Worm (Caenorhabditis elegans): ENCODE measurements around the gene lir-3.

Gene lir-3

DNA sequence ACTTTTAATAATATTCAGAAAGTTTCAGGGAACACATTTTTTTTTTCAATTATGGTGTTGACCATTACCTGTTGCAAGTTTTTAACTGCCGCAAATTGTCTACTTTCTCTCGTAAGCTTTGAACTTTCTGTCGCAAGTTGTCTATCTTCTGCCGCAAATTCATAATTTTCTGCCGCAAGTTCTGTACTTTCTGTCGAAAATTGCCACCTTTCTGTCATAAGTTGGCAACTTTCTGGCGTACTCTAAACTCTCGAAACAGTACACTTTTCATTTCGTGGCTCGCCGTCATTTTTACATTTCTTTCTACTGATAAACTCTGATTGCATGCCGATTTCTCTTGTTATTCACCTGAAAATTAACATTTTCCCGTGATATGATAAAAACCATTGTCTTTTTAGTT, 29.2 kb downstream of the lir-3 start:
- no peak for TF ChIP-seq tbx-8 (GFP tag; optimal IDR thresholded peaks at IDR 0.05)
- no peak for TF ChIP-seq zip-8 (tag; optimal IDR thresholded peaks at IDR 0.05)
- no peak for TF ChIP-seq ceh-43 (GFP tag; optimal IDR thresholded peaks at IDR 0.05)
- TF ChIP-seq sptf-1 (tag; optimal IDR thresholded peaks at IDR 0.05) = no peak
- TF ChIP-seq mls-2 (tag; optimal IDR thresholded peaks at IDR 0.05) = no peak
- TF ChIP-seq nhr-28 (tag; optimal IDR thresholded peaks at IDR 0.05) = no peak
- no peak for TF ChIP-seq snpc-4 (tag; optimal IDR thresholded peaks at IDR 0.05)
- TF ChIP-seq flh-1 (GFP tag; optimal IDR thresholded peaks at IDR 0.05) = no peak
- no peak for TF ChIP-seq ceh-83 (GFP tag; optimal IDR thresholded peaks at IDR 0.05)
- TF ChIP-seq nhr-237 (tag; optimal IDR thresholded peaks at IDR 0.05) = no peak
- TF ChIP-seq unc-62 (GFP tag; optimal IDR thresholded peaks at IDR 0.05) = no peak
- no peak for TF ChIP-seq sem-2 (GFP tag; optimal IDR thresholded peaks at IDR 0.05)

DNA sequence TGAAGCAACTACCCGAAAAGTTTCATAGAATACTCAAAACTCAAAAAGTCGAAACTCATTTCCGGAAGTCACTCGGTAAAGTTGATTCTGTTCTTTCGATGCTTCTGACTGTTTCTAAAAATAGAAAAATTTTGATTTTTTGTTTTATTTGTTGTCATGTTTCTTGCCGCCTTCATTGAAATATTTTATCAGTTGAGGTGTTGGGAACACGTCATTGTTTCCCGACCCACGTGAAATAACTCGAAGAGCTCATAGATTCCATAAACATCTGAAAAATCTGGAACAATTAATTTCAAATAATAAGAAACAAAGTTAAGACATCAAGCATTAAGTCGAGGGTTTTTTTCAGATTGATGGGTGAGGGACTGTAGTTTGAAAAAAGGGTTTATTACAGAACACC, 29.6 kb downstream of the lir-3 start:
- TF ChIP-seq ztf-11 (tag; optimal IDR thresholded peaks at IDR 0.05) (no peak), mab-5 (tag; optimal IDR thresholded peaks at IDR 0.05) (no peak), ceh-39 (tag; optimal IDR thresholded peaks at IDR 0.05) (no peak), M03D4.4 (tag; optimal IDR thresholded peaks at IDR 0.05) (no peak), unc-39 (tag; optimal IDR thresholded peaks at IDR 0.05) (no peak), sptf-1 (tag; optimal IDR thresholded peaks at IDR 0.05) (no peak), zip-8 (tag; optimal IDR thresholded peaks at IDR 0.05) (no peak), bed-3 (GFP tag; optimal IDR thresholded peaks at IDR 0.05) (no peak), unc-62 (GFP tag; optimal IDR thresholded peaks at IDR 0.05) (no peak), hlh-1 (tag; optimal IDR thresholded peaks at IDR 0.05) (no peak), pha-4 (tag; optimal IDR thresholded peaks at IDR 0.05) (no peak), blmp-1 (tag; optimal IDR thresholded peaks at IDR 0.05) (no peak), nhr-2 (tag; optimal IDR thresholded peaks at IDR 0.05) (no peak), mep-1 (tag; optimal IDR thresholded peaks at IDR 0.05) (no peak), nhr-76 (tag; optimal IDR thresholded peaks at IDR 0.05) (no peak), unc-120 (tag; optimal IDR thresholded peaks at IDR 0.05; ENCODE audit: poor library complexity, severe bottlenecking) (no peak), ceh-43 (GFP tag; optimal IDR thresholded peaks at IDR 0.05) (no peak), snpc-4 (tag; optimal IDR thresholded peaks at IDR 0.05) (no peak)

DNA sequence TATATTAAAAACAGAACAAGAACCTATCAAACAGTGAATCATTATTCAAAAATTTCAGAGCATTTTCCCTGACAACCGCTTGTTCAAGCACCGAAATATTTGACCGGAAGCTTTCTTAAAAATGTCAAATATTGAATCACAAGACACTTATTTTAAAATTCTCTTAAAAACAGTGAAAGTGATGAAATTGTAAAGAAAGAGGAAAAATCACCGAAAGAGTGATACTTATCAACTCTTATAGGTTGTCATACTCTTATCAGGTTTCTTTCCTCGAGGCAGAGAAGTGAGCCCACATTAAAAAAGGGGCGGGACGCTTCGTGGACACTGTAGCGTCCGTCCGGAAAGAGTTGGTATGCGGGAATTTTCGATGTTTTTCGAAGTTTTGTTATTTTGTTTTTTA, 30.8 kb downstream of the lir-3 start:
- no peak for TF ChIP-seq nhr-76 (tag; optimal IDR thresholded peaks at IDR 0.05)
- TF ChIP-seq bed-3 (GFP tag; optimal IDR thresholded peaks at IDR 0.05) = no peak
- TF ChIP-seq nhr-237 (tag; optimal IDR thresholded peaks at IDR 0.05) = no peak
- TF ChIP-seq tbx-8 (GFP tag; optimal IDR thresholded peaks at IDR 0.05) = no peak
- no peak for TF ChIP-seq ces-1 (GFP tag; optimal IDR thresholded peaks at IDR 0.05)
- TF ChIP-seq ceh-43 (GFP tag; optimal IDR thresholded peaks at IDR 0.05) = no peak
- TF ChIP-seq ham-2 (GFP tag; optimal IDR thresholded peaks at IDR 0.05) = no peak
- no peak for TF ChIP-seq lsy-2 (tag; optimal IDR thresholded peaks at IDR 0.05)
- no peak for TF ChIP-seq mep-1 (tag; optimal IDR thresholded peaks at IDR 0.05)
- no peak for TF ChIP-seq sptf-1 (tag; optimal IDR thresholded peaks at IDR 0.05)
- TF ChIP-seq sem-2 (GFP tag; optimal IDR thresholded peaks at IDR 0.05) = no peak
- TF ChIP-seq unc-120 (tag; optimal IDR thresholded peaks at IDR 0.05; ENCODE audit: poor library complexity, severe bottlenecking) = no peak
- no peak for TF ChIP-seq unc-39 (tag; optimal IDR thresholded peaks at IDR 0.05)
- no peak for TF ChIP-seq ztf-11 (tag; optimal IDR thresholded peaks at IDR 0.05)
- no peak for TF ChIP-seq nhr-2 (tag; optimal IDR thresholded peaks at IDR 0.05)
- TF ChIP-seq ceh-83 (GFP tag; optimal IDR thresholded peaks at IDR 0.05) = no peak
- no peak for TF ChIP-seq ceh-39 (tag; optimal IDR thresholded peaks at IDR 0.05)
- no peak for TF ChIP-seq nhr-28 (tag; optimal IDR thresholded peaks at IDR 0.05)
- no peak for TF ChIP-seq hlh-1 (tag; optimal IDR thresholded peaks at IDR 0.05)
- no peak for TF ChIP-seq blmp-1 (tag; optimal IDR thresholded peaks at IDR 0.05)

ce11 chrII:11153080-11153479, 31.5 kb downstream of the lir-3 start:
- TF ChIP-seq lsy-2 (tag; optimal IDR thresholded peaks at IDR 0.05) = no peak

- TF ChIP-seq blmp-1 (tag; optimal IDR thresholded peaks at IDR 0.05) = no peak
Observed at ce11 chrII:11152495-11152894, 32.1 kb downstream of the lir-3 start, which contains the start of gene pqm-1. Gene pqm-1 (minus strand): TSS chrII:11152595.

- TF ChIP-seq snpc-4 (tag; optimal IDR thresholded peaks at IDR 0.05) = no peak
Observed at ce11 chrII:11150976-11151375, 33.6 kb downstream of the lir-3 start.
